Worm (Caenorhabditis elegans) whole organism, L3 larva: ENCODE results near the gene enri-1.

Experiments used
- R02D3.7 ChIP-seq: fragments of 150-350 bp; optimal IDR thresholded peaks from 2 replicates; lab custom pipeline; 2014; ENCODE audit warnings: missing biosample characterization, missing genetic modification characterization
- aly-2 ChIP-seq: fragments of 150-350 bp; optimal IDR thresholded peaks from 2 replicates; lab custom pipeline; 2014; ENCODE audit warnings: missing biosample characterization, missing genetic modification characterization
- ama-1 ChIP-seq: fragments of 150-350 bp; optimal IDR thresholded peaks from 2 replicates; lab custom pipeline; 2018
- ceh-16 ChIP-seq: sonication (generic microtip); optimal IDR thresholded peaks from 2 replicates; lab custom pipeline; 2017; ENCODE audit warnings: missing biosample characterization, missing genetic modification characterization
- ceh-28 ChIP-seq: fragments of 150-350 bp; optimal IDR thresholded peaks from 2 replicates; lab custom pipeline; 2014; ENCODE audit warnings: missing biosample characterization, missing genetic modification reagents, missing genetic modification characterization
- ceh-9 ChIP-seq: sonication (generic microtip); optimal IDR thresholded peaks from 2 replicates; lab custom pipeline; 2018; ENCODE audit warnings: missing biosample characterization, missing genetic modification characterization
- daf-12 ChIP-seq: fragments of 150-350 bp; optimal IDR thresholded peaks from 2 replicates; lab custom pipeline; 2014; ENCODE audit warnings: missing biosample characterization, missing genetic modification reagents, missing genetic modification characterization
- egl-5 ChIP-seq: fragments of 150-350 bp; optimal IDR thresholded peaks from 2 replicates; lab custom pipeline; 2017; ENCODE audit warnings: missing biosample characterization, missing genetic modification reagents, missing genetic modification characterization, inconsistent platforms
- elt-2 ChIP-seq: sonication (generic microtip); optimal IDR thresholded peaks from 2 replicates; lab custom pipeline; 2016; ENCODE audit warnings: missing genetic modification reagents, mild to moderate bottlenecking, missing genetic modification characterization, missing compliant biosample characterization
- elt-3 ChIP-seq, 3 experiments: fragments of 150-350 bp in 1 of 3; sonication (generic microtip) in 2 of 3; optimal IDR thresholded peaks; 2 replicates in 2 of 3; 4 replicates in 1 of 3; lab custom pipeline; 2014 to 2017; ENCODE audit warnings: missing biosample characterization in 3 of 3, missing genetic modification characterization in 3 of 3
- eor-1 ChIP-seq, 2 experiments: fragments of 150-350 bp; optimal IDR thresholded peaks; 2 replicates each; lab custom pipeline; 2014 to 2018; ENCODE audit warnings: missing biosample characterization in 2 of 2, missing genetic modification characterization in 2 of 2
- fkh-10 ChIP-seq: sonication (generic microtip); optimal IDR thresholded peaks from 2 replicates; lab custom pipeline; 2017; ENCODE audit warnings: missing biosample characterization, missing genetic modification reagents, missing genetic modification characterization
- fkh-2 ChIP-seq: fragments of 150-350 bp; optimal IDR thresholded peaks from 2 replicates; lab custom pipeline; 2014; ENCODE audit warnings: missing biosample characterization, missing genetic modification reagents, missing genetic modification characterization
- fos-1 ChIP-seq: fragments of 150-350 bp; optimal IDR thresholded peaks from 2 replicates; lab custom pipeline; 2014; ENCODE audit warnings: missing biosample characterization, missing genetic modification characterization
- hmg-11 ChIP-seq: sonication (generic microtip); optimal IDR thresholded peaks from 2 replicates; lab custom pipeline; 2016; ENCODE audit warnings: missing genetic modification characterization, missing compliant biosample characterization
- jun-1 ChIP-seq: fragments of 150-350 bp; optimal IDR thresholded peaks from 2 replicates; lab custom pipeline; 2014; ENCODE audit warnings: missing biosample characterization, missing genetic modification reagents, missing genetic modification characterization
- lin-15B ChIP-seq: fragments of 150-350 bp; optimal IDR thresholded peaks from 2 replicates; lab custom pipeline; 2014; ENCODE audit warnings: missing biosample characterization, missing genetic modification characterization
- lin-39 ChIP-seq: fragments of 150-350 bp; optimal IDR thresholded peaks from 2 replicates; lab custom pipeline; 2018; ENCODE audit warnings: missing biosample characterization, missing genetic modification reagents, missing genetic modification characterization
- lsy-12 ChIP-seq: sonication (generic microtip); optimal IDR thresholded peaks from 2 replicates; lab custom pipeline; 2016; ENCODE audit warnings: mild to moderate bottlenecking, missing genetic modification characterization, missing compliant biosample characterization
- mml-1 ChIP-seq: fragments of 150-350 bp; sonication (generic microtip); optimal IDR thresholded peaks from 3 replicates; lab custom pipeline; 2014; ENCODE audit warnings: missing biosample characterization, missing genetic modification characterization
- nfya-1 ChIP-seq: sonication (generic microtip); optimal IDR thresholded peaks from 2 replicates; lab custom pipeline; 2017; ENCODE audit warnings: missing genetic modification characterization, mild to moderate bottlenecking, missing compliant biosample characterization, antibody characterized with exemption, moderate library complexity; ENCODE audit not compliant: insufficient read depth
- nhr-11 ChIP-seq: fragments of 150-350 bp; optimal IDR thresholded peaks from 2 replicates; lab custom pipeline; 2014; ENCODE audit warnings: missing biosample characterization, missing genetic modification characterization
- nhr-12 ChIP-seq: fragments of 150-350 bp; optimal IDR thresholded peaks from 2 replicates; lab custom pipeline; 2014; ENCODE audit warnings: missing biosample characterization, missing genetic modification characterization
- nhr-23 ChIP-seq: fragments of 150-350 bp; optimal IDR thresholded peaks from 2 replicates; lab custom pipeline; 2014; ENCODE audit warnings: missing biosample characterization, missing genetic modification reagents, missing genetic modification characterization
- nhr-25 ChIP-seq: sonication (generic microtip); optimal IDR thresholded peaks from 2 replicates; lab custom pipeline; 2017; ENCODE audit warnings: missing biosample characterization, missing genetic modification characterization
- nhr-28 ChIP-seq: fragments of 150-350 bp; optimal IDR thresholded peaks from 2 replicates; lab custom pipeline; 2014; ENCODE audit warnings: missing biosample characterization, missing genetic modification characterization
- nhr-43 ChIP-seq: sonication (generic microtip); optimal IDR thresholded peaks from 2 replicates; lab custom pipeline; 2016; ENCODE audit warnings: mild to moderate bottlenecking, missing genetic modification characterization, missing compliant biosample characterization; ENCODE audit not compliant: poor library complexity, severe bottlenecking
- nhr-76 ChIP-seq: fragments of 150-350 bp; sonication (generic microtip); optimal IDR thresholded peaks from 5 replicates; lab custom pipeline; 2014; ENCODE audit warnings: missing biosample characterization, missing genetic modification characterization
- nhr-77 ChIP-seq: fragments of 150-350 bp; optimal IDR thresholded peaks from 2 replicates; lab custom pipeline; 2014; ENCODE audit warnings: missing biosample characterization, missing genetic modification characterization
- pha-4 ChIP-seq: fragments of 150-350 bp; optimal IDR thresholded peaks from 2 replicates; lab custom pipeline; 2014; ENCODE audit warnings: missing biosample characterization, missing genetic modification reagents, missing genetic modification characterization
- pqm-1 ChIP-seq: fragments of 150-350 bp; optimal IDR thresholded peaks from 2 replicates; lab custom pipeline; 2017; ENCODE audit warnings: missing biosample characterization, missing genetic modification characterization, inconsistent platforms
- snpc-4 ChIP-seq: fragments of 150-350 bp; optimal IDR thresholded peaks from 2 replicates; lab custom pipeline; 2014; ENCODE audit warnings: missing biosample characterization, missing genetic modification characterization
- unc-39 ChIP-seq: sonication (generic microtip); optimal IDR thresholded peaks from 4 replicates; lab custom pipeline; 2017; ENCODE audit warnings: missing biosample characterization, missing genetic modification characterization
- ztf-11 ChIP-seq: fragments of 150-350 bp; optimal IDR thresholded peaks from 2 replicates; lab custom pipeline; 2014; ENCODE audit warnings: missing biosample characterization, missing genetic modification characterization
- ztf-4 ChIP-seq: fragments of 150-350 bp; optimal IDR thresholded peaks from 2 replicates; lab custom pipeline; 2014; ENCODE audit warnings: missing biosample characterization, missing genetic modification characterization

Gene enri-1

DNA sequence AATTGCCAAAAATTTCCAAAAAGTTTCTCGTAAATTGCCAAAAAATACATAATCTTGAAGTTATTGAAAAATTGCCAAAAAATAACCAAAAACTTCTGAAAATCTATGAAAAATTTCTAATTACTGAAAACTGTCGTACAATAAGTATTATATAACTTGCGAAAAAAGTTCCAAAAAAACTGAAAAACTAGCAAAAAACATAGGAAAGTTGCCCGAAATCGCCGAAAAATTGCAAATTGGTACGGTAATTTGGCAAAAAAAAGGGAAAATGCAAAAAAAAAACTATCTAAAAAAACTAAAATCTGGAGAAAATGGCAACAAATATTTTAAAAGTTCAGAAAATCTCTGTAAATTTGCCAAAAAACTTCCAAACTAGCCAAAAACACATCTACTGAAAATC, at the start of gene enri-1:
Gene enri-1 (minus strand): TSS at position 101 of the 400 bp plus-strand sequence.
- no peak for TF ChIP-seq nhr-43
- no peak for TF ChIP-seq nhr-77 (tag; lab: Kevin White, UChicago)
- TF ChIP-seq fkh-2: no peak
- TF ChIP-seq ceh-9 (tag; lab: Kevin White, UChicago): no peak
- TF ChIP-seq ztf-11 (tag; lab: Kevin White, UChicago): no peak
- TF ChIP-seq nhr-25 (tag; lab: Kevin White, UChicago): no peak
- TF ChIP-seq fos-1 (tag; lab: Kevin White, UChicago): no peak
- TF ChIP-seq, all 47 proteins: peak for 0

DNA sequence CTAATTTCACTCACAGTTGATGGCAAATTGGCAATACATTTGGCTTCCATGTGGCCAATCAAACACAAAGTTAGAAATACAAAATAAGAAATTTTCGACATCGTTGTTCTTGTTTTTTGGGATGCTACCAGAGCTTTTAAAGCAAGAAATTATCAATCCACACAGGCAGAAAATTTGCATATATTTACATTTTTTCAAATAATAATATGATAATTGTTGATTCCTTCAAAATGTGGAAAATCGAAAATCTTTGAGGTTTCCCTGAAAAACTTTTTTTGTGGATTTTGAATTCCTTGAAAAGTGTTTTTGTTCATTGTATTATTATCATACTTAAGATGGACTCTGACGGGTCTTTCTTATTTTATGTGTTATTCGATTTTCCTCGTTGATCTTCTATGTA, 49.5 kb upstream of the enri-1 start, which contains the start of gene F16G10.10:
Gene F16G10.10 (minus strand): TSS at position 101 of the 400 bp plus-strand sequence.
- TF ChIP-seq mml-1 (tag; lab: Kevin White, UChicago): no peak
- TF ChIP-seq fkh-10 (GFP tag; lab: Kevin White, UChicago): no peak
- TF ChIP-seq ama-1 (lab: Kevin White, UChicago): no peak
- TF ChIP-seq nhr-12 (tag; lab: Kevin White, UChicago): no peak

DNA sequence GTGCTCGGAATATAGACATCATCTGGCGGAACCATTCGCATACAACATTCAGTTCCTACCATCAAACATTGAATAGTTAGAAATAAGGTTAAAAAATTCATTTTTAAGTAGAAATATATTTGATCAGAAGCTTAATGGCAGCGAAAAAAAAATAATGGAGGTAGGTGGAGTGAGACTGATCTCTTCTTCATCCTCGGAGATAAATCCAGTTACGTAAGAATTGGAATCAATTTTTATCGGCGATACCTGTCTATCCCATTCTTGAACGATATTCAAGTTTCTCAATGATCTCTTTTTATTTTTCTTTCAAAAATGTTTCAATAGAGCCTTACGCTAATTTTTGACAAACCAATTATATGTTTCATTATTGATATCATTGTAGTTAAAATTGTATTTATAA, 44.1 kb upstream of the enri-1 start, which contains the start of gene F16G10.9:
Gene F16G10.9 (minus strand): TSS at position 101 of the 400 bp plus-strand sequence.
- TF ChIP-seq lin-39 (tag; lab: Kevin White, UChicago) (no peak), nhr-11 (no peak), aly-2 (no peak), pha-4 (tag; lab: Kevin White, UChicago) (no peak), eor-1 (tag; optimal IDR thresholded peaks at IDR 0.05; lab: Kevin White, UChicago) (no peak), mml-1 (tag; lab: Kevin White, UChicago) (no peak), egl-5 (tag; lab: Kevin White, UChicago) (no peak), nhr-28 (no peak), hmg-11 (tag; lab: Kevin White, UChicago) (no peak), unc-39 (no peak), lin-15B (no peak), nhr-23 (no peak), ceh-28 (tag; lab: Kevin White, UChicago) (no peak), ztf-4 (tag; lab: Kevin White, UChicago) (no peak), snpc-4 (tag; lab: Kevin White, UChicago) (no peak), lsy-12 (tag; lab: Kevin White, UChicago) (no peak)

DNA sequence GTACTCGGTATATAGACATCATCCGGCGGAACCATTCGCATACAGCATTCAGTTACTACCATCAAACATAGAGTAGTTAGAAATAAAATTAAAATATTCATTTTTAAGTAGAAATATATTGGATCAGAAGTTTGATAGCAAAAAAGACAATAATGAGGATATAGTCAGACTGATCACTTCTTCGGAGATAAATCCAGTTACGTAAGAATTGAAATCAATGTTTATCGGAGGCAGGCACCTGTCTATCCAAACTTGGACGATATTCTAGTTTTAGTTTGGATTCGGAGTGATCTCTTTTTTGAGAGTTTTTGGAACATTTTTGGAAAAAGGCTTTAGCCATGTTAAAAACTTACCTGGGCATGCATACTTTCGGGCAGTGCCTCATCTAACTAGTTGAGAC, 41.9 kb upstream of the enri-1 start, which contains the start of gene F16G10.8:
Gene F16G10.8 (minus strand): TSS at position 101 of the 400 bp plus-strand sequence.
- TF ChIP-seq jun-1 (no peak), pqm-1 (tag; lab: Kevin White, UChicago) (no peak), nhr-23 (no peak), elt-2 (no peak), R02D3.7 (tag; lab: Kevin White, UChicago) (no peak), ceh-28 (tag; lab: Kevin White, UChicago) (no peak), nhr-76 (tag; lab: Kevin White, UChicago) (no peak), mml-1 (tag; lab: Kevin White, UChicago) (no peak), fkh-2 (no peak), nfya-1 (tag; lab: Kevin White, UChicago) (no peak), nhr-25 (tag; lab: Kevin White, UChicago) (no peak), nhr-77 (tag; lab: Kevin White, UChicago) (no peak)

DNA sequence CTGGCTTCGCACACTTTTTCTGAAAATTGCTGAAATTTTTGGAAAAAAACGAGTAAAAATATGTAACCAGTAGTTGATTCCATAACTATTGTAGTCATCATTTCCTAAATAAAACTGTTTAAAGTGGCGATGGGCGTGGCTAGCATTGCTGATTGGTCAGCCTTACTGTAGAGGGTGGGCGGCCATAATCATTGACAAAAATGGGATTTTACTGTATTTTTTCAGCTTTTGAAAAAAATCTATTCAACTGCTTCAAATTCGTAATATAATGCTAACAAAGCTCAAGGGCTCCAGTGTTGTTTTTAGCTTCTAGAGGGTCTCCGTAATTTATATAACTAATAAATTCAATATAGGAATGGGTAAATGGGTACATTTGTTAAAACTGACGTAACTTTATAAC, 38.8 kb upstream of the enri-1 start, which contains the start of gene F16G10.7:
Gene F16G10.7 (minus strand): TSS at position 101 of the 400 bp plus-strand sequence.
- TF ChIP-seq nfya-1 (tag; lab: Kevin White, UChicago): peak; percentile 38
- TF ChIP-seq daf-12: no peak
- TF ChIP-seq, all 47 proteins: peak for 1

DNA sequence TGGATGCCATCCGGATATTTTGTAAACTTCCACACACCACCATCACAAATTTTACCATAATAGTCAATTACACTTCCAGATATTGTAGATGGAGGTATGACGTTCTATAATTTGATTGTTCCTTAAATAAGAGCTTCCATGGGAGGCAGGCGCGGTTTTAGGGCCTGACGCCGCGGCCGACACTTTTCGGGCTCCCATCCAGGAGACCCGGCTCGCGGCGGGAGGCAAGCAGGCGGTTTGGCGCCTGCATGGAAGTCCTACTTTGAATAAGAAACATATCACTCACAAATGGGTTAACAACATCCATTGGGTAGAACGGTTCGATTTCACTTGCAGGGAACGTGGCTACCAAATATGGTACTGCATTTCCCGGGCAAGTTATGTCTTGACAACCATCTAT, 38.3 kb upstream of the enri-1 start:
- TF ChIP-seq elt-3 (tag; optimal IDR thresholded peaks at IDR 0.05; lab: Kevin White, UChicago) (no peak), mml-1 (tag; lab: Kevin White, UChicago) (no peak), nhr-28 (no peak), nhr-12 (tag; lab: Kevin White, UChicago) (no peak), ceh-16 (no peak)
